Worm (Caenorhabditis elegans): Measurements from ENCODE around the gene clec-190.

clec-190 gene

DNA sequence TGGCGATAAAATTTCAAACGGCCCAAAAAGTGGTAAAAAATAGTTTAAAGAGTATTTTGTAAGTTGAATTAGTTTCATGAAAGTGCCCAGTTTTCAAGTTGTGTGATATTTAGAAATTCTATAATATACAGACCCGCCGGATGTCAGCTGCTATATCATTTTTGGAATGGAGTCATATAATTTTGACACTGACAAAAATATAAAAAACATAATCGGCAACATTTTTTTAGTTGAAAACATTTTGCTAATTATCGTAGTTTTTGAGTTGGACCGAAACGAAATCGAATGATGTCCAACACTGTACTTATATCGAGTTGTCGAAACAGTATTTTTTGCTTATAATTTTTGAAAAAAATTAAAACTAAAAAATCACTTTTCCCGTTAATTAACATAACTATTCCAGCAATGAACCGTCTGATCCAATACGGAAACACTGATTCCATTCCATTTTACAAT lies 22.7 kb downstream of the clec-190 start, which contains the start of gene srt-44:
Gene srt-44, plus strand, starts transcription at position 406 of the 456 bp plus-strand sequence.
- TF ChIP-seq ets-7 (tag; optimal IDR thresholded peaks at IDR 0.05) (no peak), ceh-36 (tag; optimal IDR thresholded peaks at IDR 0.05) (no peak), hmg-4 (GFP tag; optimal IDR thresholded peaks at IDR 0.05) (no peak), F13C5.2 (tag; optimal IDR thresholded peaks at IDR 0.05) (no peak), tbx-11 (GFP tag; IDR thresholded peaks at IDR 0.05) (no peak), aly-1 (tag; optimal IDR thresholded peaks at IDR 0.05) (no peak), scrt-1 (GFP tag; IDR thresholded peaks at IDR 0.05) (no peak), ama-1 (optimal IDR thresholded peaks at IDR 0.05) (no peak), B0310.2 (tag; optimal IDR thresholded peaks at IDR 0.05) (no peak), hnd-1 (tag; optimal IDR thresholded peaks at IDR 0.05) (no peak), pes-1 (GFP tag; IDR thresholded peaks at IDR 0.05) (no peak), sea-1 (GFP tag; conservative IDR thresholded peaks at IDR 0.05) (no peak), tbx-37 (GFP tag; conservative IDR thresholded peaks at IDR 0.05) (no peak), ceh-13 (GFP tag; optimal IDR thresholded peaks at IDR 0.05) (no peak)

DNA sequence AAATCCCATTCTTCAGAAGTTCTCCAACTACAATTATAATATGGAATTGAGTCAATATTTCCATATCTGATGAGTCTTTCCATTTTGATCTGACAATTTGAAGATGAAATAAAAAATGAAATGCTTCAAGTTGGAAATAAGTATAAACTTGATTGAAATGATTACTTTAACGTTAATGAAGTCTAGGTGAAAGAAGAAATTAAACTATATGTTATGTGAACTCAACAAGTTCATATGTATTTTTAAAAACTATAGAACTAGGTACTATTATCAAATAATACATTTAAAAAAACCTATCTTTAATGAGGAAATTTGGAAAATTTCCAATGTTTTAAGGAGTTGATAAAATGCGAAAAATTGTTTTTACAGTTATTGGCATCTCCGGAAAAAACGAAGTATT lies 27.6 kb downstream of the clec-190 start, which contains the start of gene srt-49:
Gene srt-49, minus strand, starts transcription at position 101 of the 400 bp plus-strand sequence.
- no peak for TF ChIP-seq tra-4 (tag; optimal IDR thresholded peaks at IDR 0.05)

Data from whole organism, early embryonic.